Fruit fly (Drosophila melanogaster): ENCODE results near the gene Dnz1.

The Dnz1 gene

dm6 chr2L:10858064-10859047, 1.9 kb upstream of the Dnz1 start, which contains the start of the genes aurB and Stam (continued):
- peak; percentile 15; the same call in 1 of the 2 replicates for TF ChIP-seq al (GFP tag; IDR thresholded peaks at IDR 0.05)
- no peak for TF ChIP-seq CG11696 (GFP tag; IDR thresholded peaks at IDR 0.05)
- TF ChIP-seq gsb (GFP tag; IDR thresholded peaks at IDR 0.05): no peak
- TF ChIP-seq CG10366 (GFP tag; IDR thresholded peaks at IDR 0.05): peak; percentile 24
- TF ChIP-seq chif (GFP tag; optimal IDR thresholded peaks at IDR 0.05): no peak
- no peak for TF ChIP-seq CG9876 (GFP tag; optimal IDR thresholded peaks at IDR 0.05)
- no peak for TF ChIP-seq CG17802 (tag; optimal IDR thresholded peaks at IDR 0.05)
- peak; percentile 61 for TF ChIP-seq CG3281 (GFP tag; optimal IDR thresholded peaks at IDR 0.05)
- 0 out of 2 replicates have a peak, but pooled peaks have one; percentile 34 for TF ChIP-seq ssp (GFP tag; IDR thresholded peaks at IDR 0.05)
- TF ChIP-seq Aef1 (GFP tag; IDR thresholded peaks at IDR 0.05): peak; percentile 23; the same call in 1 of the 3 replicates
- no peak for TF ChIP-seq Lim3 (GFP tag; IDR thresholded peaks at IDR 0.05)
- no peak for TF ChIP-seq fru (optimal IDR thresholded peaks at IDR 0.05)
- peak; percentile 78 for TF ChIP-seq CG13424 (tag; optimal IDR thresholded peaks at IDR 0.05)
- TF ChIP-seq B-H2 (GFP tag; optimal IDR thresholded peaks at IDR 0.05): peak; percentile 42
- TF ChIP-seq CG31441 (GFP tag; IDR thresholded peaks at IDR 0.05): peak; percentile 89
- peak; percentile 16 for TF ChIP-seq nerfin-1 (tag; optimal IDR thresholded peaks at IDR 0.05)
- TF ChIP-seq nom (GFP tag; optimal IDR thresholded peaks at IDR 0.05): no peak
- TF ChIP-seq sima (GFP tag; optimal IDR thresholded peaks at IDR 0.05): no peak
- TF ChIP-seq Mes4 (GFP tag; optimal IDR thresholded peaks at IDR 0.05): no peak
- no peak for TF ChIP-seq CG6654 (GFP tag; optimal IDR thresholded peaks at IDR 0.05)
- TF ChIP-seq CG13296 (GFP tag; optimal IDR thresholded peaks at IDR 0.05): peak; percentile 64
- no peak for TF ChIP-seq Trl (optimal IDR thresholded peaks at IDR 0.05)
- TF ChIP-seq Trl (GFP tag; optimal IDR thresholded peaks at IDR 0.05): no peak
- no peak for TF ChIP-seq Camta (GFP tag; optimal IDR thresholded peaks at IDR 0.05)
- no peak for TF ChIP-seq ato (GFP tag; IDR thresholded peaks at IDR 0.05; ENCODE audit: partially characterized antibody)
- peak; percentile 11 for TF ChIP-seq Ets97D (GFP tag; optimal IDR thresholded peaks at IDR 0.05)
- no peak for TF ChIP-seq br (optimal IDR thresholded peaks at IDR 0.05)
- TF ChIP-seq CG17385 (GFP tag; optimal IDR thresholded peaks at IDR 0.05): peak; percentile 48
- TF ChIP-seq CG34422 (GFP tag; IDR thresholded peaks at IDR 0.05): peak; percentile 51; the same call in 1 of the 3 replicates
- no peak for TF ChIP-seq Six4 (GFP tag; optimal IDR thresholded peaks at IDR 0.05)
- no peak for TF ChIP-seq ara (GFP tag; IDR thresholded peaks at IDR 0.05)
- no peak for TF ChIP-seq CG12219 (GFP tag; optimal IDR thresholded peaks at IDR 0.05)
- TF ChIP-seq Spps (tag; optimal IDR thresholded peaks at IDR 0.05): no peak
- peak; percentile 24 for TF ChIP-seq CG12155 (GFP tag; optimal IDR thresholded peaks at IDR 0.05)
- TF ChIP-seq ftz-f1 (GFP tag; optimal IDR thresholded peaks at IDR 0.05): no peak
- no peak for TF ChIP-seq HLH54F (GFP tag; optimal IDR thresholded peaks at IDR 0.05)
- TF ChIP-seq Med (GFP tag): peak; percentile 3
- no peak for TF ChIP-seq Lpt (GFP tag; optimal IDR thresholded peaks at IDR 0.05)
- TF ChIP-seq pnt (GFP tag; optimal IDR thresholded peaks at IDR 0.05): no peak
- TF ChIP-seq D19B (GFP tag; optimal IDR thresholded peaks at IDR 0.05): no peak
- TF ChIP-seq lmd (GFP tag; IDR thresholded peaks at IDR 0.05): peak; percentile 26
- no peak for TF ChIP-seq CG14014 (GFP tag; IDR thresholded peaks at IDR 0.05)
- peak; percentile 35; the same call in 1 of the 3 replicates for TF ChIP-seq dysf (GFP tag; IDR thresholded peaks at IDR 0.05)
- TF ChIP-seq CG6813 (GFP tag; optimal IDR thresholded peaks at IDR 0.05): no peak
- TF ChIP-seq CG8478 (optimal IDR thresholded peaks at IDR 0.05): no peak
- TF ChIP-seq CG3407 (GFP tag; optimal IDR thresholded peaks at IDR 0.05): peak; percentile 10
- no peak for TF ChIP-seq CG42726 (GFP tag; IDR thresholded peaks at IDR 0.05; ENCODE audit: partially characterized antibody)
- TF ChIP-seq fd102C (GFP tag; optimal IDR thresholded peaks at IDR 0.05): no peak
- no peak for TF ChIP-seq Antp (GFP tag; optimal IDR thresholded peaks at IDR 0.05)
- TF ChIP-seq CG7372 (GFP tag; IDR thresholded peaks at IDR 0.05): no peak
- no peak for TF ChIP-seq CG15479 (GFP tag; optimal IDR thresholded peaks at IDR 0.05)
